Worm (Caenorhabditis elegans): ENCODE data around the gene tsp-12.

Gene tsp-12

DNA sequence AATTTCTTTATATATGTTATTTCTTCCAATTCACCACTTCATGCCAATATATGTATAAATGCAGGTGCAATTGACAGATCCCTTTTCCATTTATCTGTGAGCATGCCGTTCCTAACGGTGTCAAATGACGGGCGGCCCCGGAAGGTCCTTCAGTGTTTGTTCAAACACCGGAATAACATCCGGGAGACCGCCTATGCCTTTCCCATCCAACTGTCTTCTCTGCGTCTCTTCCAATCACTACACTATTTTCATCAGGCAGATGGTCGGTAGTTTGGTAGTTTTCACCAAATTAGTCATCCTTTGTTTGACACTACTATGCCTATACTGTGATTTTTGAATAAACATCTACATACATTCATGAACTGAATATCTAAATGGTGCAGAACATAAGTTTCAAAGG is 40.2 kb upstream of the tsp-12 start:
- TF ChIP-seq efl-1 (optimal IDR thresholded peaks at IDR 0.05) (no peak), efl-1 (GFP tag; optimal IDR thresholded peaks at IDR 0.05 in 1 of 2) (peak in 1 of 2 experiments; percentile 69), hpl-2 (GFP tag; optimal IDR thresholded peaks at IDR 0.05) (no peak)

- TF ChIP-seq lin-15B (tag; optimal IDR thresholded peaks at IDR 0.05) (no peak), sox-4 (tag; optimal IDR thresholded peaks at IDR 0.05) (no peak), nhr-90 (tag; optimal IDR thresholded peaks at IDR 0.05; ENCODE audit: poor library complexity) (no peak), fkh-10 (GFP tag; optimal IDR thresholded peaks at IDR 0.05) (peak; percentile 63), ztf-4 (tag; optimal IDR thresholded peaks at IDR 0.05) (no peak)
Measured at ce11 chrIV:10188505-10188904, 38.1 kb upstream of the tsp-12 start.

- TF ChIP-seq ama-1 (optimal IDR thresholded peaks at IDR 0.05) (no peak), nhr-19 (GFP tag; conservative IDR thresholded peaks at IDR 0.05) (peak; percentile 50), dsc-1 (tag; optimal IDR thresholded peaks at IDR 0.05) (peak; percentile 49), efl-1 (optimal IDR thresholded peaks at IDR 0.05) (peak in 1 of 2 experiments; percentile 18), efl-1 (GFP tag; optimal IDR thresholded peaks at IDR 0.05 in 1 of 2) (peak; percentile 28 to 89), ceh-90 (tag; optimal IDR thresholded peaks at IDR 0.05) (no peak), nhr-71 (tag; optimal IDR thresholded peaks at IDR 0.05) (peak; percentile 73), lsy-2 (tag; optimal IDR thresholded peaks at IDR 0.05) (peak; percentile 1 to 47), nhr-20 (tag; optimal IDR thresholded peaks at IDR 0.05) (peak; percentile 57), tlp-1 (tag; optimal IDR thresholded peaks at IDR 0.05) (no peak), sox-4 (tag; optimal IDR thresholded peaks at IDR 0.05) (no peak), mep-1 (tag; optimal IDR thresholded peaks at IDR 0.05) (peak; percentile 11), lin-35 (GFP tag; optimal IDR thresholded peaks at IDR 0.05) (peak; percentile 15 to 32), alr-1 (tag; optimal IDR thresholded peaks at IDR 0.05; ENCODE audit: borderline replicate concordance) (no peak), rnt-1 (tag; optimal IDR thresholded peaks at IDR 0.05) (peak; percentile 66), lin-39 (tag; optimal IDR thresholded peaks at IDR 0.05) (peak; percentile 36), lin-14 (GFP tag; optimal IDR thresholded peaks at IDR 0.05) (peak; percentile 74), snu-23 (GFP tag; optimal IDR thresholded peaks at IDR 0.05) (peak; percentile 65), mab-9 (GFP tag; IDR thresholded peaks at IDR 0.05) (no peak), xbp-1 (tag; optimal IDR thresholded peaks at IDR 0.05) (peak; percentile 7), blmp-1 (tag; optimal IDR thresholded peaks at IDR 0.05) (peak; percentile 93), mdl-1 (tag; optimal IDR thresholded peaks at IDR 0.05) (peak in 1 of 2 experiments; percentile 52), tbx-2 (tag; optimal IDR thresholded peaks at IDR 0.05) (peak; percentile 5), dpl-1 (GFP tag; optimal IDR thresholded peaks at IDR 0.05) (peak in 2 of 3 experiments; percentile 18 to 19), swsn-7 (tag; optimal IDR thresholded peaks at IDR 0.05) (peak; percentile 19)
Measured at ce11 chrIV:10180133-10180749, 29.8 kb upstream of the tsp-12 start, which contains the start of gene gta-1. gta-1 (plus strand) TSS chrIV:10180660.

DNA sequence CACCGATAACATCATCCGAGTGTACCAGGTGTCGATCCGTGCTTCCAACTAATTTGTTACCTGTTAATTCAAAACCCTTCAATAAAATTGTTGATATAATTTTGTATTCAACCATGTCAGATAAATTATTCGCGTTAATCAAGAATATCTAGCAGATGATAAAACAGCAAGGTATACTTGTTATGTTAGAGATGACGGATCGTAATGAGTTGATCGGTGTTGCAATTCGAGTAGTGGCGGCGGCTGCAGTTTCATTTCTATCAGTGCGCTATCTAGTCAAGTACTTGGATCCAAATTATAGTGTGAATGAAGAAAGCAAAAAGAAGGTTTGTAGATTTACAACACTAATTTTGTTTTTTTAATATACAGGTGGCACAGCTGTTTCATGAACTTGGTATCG is 27.4 kb upstream of the tsp-12 start, which contains the start of gene mspn-1:
TSS of gene mspn-1 (plus strand) at position 190 of the 400 bp plus-strand sequence.
- peak in 1 of 2 experiments; percentile 25 for TF ChIP-seq lsy-2 (tag; optimal IDR thresholded peaks at IDR 0.05)
- TF ChIP-seq dsc-1 (tag; optimal IDR thresholded peaks at IDR 0.05), result no peak
- peak; percentile 27 for TF ChIP-seq aly-2 (tag; optimal IDR thresholded peaks at IDR 0.05)

DNA sequence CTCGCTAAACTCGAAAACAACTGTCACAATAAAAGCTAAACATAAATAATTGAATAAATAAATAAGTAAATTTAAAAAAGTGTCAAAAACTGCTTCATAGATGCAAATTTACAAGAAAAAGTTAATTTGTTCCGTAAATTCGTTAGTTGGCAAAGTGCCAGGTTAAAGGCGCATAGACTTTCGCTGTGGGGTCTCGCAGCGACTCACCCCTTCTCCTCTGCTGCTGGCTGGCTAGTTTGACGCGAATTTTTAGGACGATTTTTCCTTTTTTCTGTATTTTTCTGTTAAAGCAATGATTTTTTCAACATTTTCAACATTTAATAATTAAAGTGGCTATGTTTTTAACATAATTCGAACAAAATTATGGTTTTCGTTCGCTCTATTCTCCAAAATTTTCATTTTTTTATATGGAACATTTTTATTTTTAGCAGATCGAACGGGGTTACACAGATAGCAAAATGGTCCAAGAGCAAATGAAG is 25.9 kb upstream of the tsp-12 start, which contains the start of gene rack-1:
TSS of gene rack-1 (plus strand) at position 429 of the 479 bp plus-strand sequence.
- peak; percentile 60 for TF ChIP-seq C16A3.4 (tag; optimal IDR thresholded peaks at IDR 0.05)
- peak; percentile 21 for TF ChIP-seq nhr-77 (tag; optimal IDR thresholded peaks at IDR 0.05)
- peak; percentile 41 for TF ChIP-seq jun-1 (tag; optimal IDR thresholded peaks at IDR 0.05)
- TF ChIP-seq nhr-71 (tag; optimal IDR thresholded peaks at IDR 0.05), result peak; percentile 74
- peak; percentile 39 for TF ChIP-seq F16B12.6 (tag; optimal IDR thresholded peaks at IDR 0.05)
- peak; percentile 26 for TF ChIP-seq skn-1 (tag; optimal IDR thresholded peaks at IDR 0.05)
- peak; percentile 31 for TF ChIP-seq lin-15B (tag; optimal IDR thresholded peaks at IDR 0.05)
- peak in 1 of 2 experiments; percentile 38 for TF ChIP-seq mdl-1 (tag; optimal IDR thresholded peaks at IDR 0.05)
- TF ChIP-seq Y116A8C.19 (tag; optimal IDR thresholded peaks at IDR 0.05; ENCODE audit: borderline replicate concordance), result no peak
- TF ChIP-seq lin-13 (GFP tag; optimal IDR thresholded peaks at IDR 0.05), result no peak
- no peak for TF ChIP-seq zag-1 (tag; optimal IDR thresholded peaks at IDR 0.05)
- TF ChIP-seq nhr-19 (GFP tag; conservative IDR thresholded peaks at IDR 0.05), result peak; percentile 29; the same call in 1 of the 2 replicates
- TF ChIP-seq lin-35 (GFP tag; optimal IDR thresholded peaks at IDR 0.05), result peak; percentile 66 to 70
- peak; percentile 50 for TF ChIP-seq swsn-7 (tag; optimal IDR thresholded peaks at IDR 0.05)
- TF ChIP-seq lsy-2 (tag; optimal IDR thresholded peaks at IDR 0.05), result peak; percentile 67 to 84
- peak; percentile 58 for TF ChIP-seq unc-130 (tag; optimal IDR thresholded peaks at IDR 0.05)
- no peak for TF ChIP-seq aly-2 (tag; optimal IDR thresholded peaks at IDR 0.05)
- TF ChIP-seq unc-62 (GFP tag; optimal IDR thresholded peaks at IDR 0.05), result no peak
- TF ChIP-seq nhr-84 (tag; optimal IDR thresholded peaks at IDR 0.05), result no peak
- TF ChIP-seq lin-14 (GFP tag; optimal IDR thresholded peaks at IDR 0.05), result peak; percentile 71
- no peak for TF ChIP-seq sup-37 (GFP tag; optimal IDR thresholded peaks at IDR 0.05)
- TF ChIP-seq tbx-2 (tag; optimal IDR thresholded peaks at IDR 0.05), result peak; percentile 47
- TF ChIP-seq pqm-1 (tag; optimal IDR thresholded peaks at IDR 0.05), result no peak

Data from whole organism, L1 larva.